Worm (Caenorhabditis elegans): ENCODE measurements around the gene srx-31.

srx-31 gene

ce11 chrV:801555-802060 is 21.2 kb downstream of the srx-31 start:
- TF ChIP-seq ceh-90 (tag; optimal IDR thresholded peaks at IDR 0.05), result no peak
- TF ChIP-seq efl-1 (optimal IDR thresholded peaks at IDR 0.05), result no peak
- TF ChIP-seq efl-1 (GFP tag; optimal IDR thresholded peaks at IDR 0.05 in 1 of 2), result peak in 1 of 2 experiments; percentile 68
- peak; percentile 36 for TF ChIP-seq rnt-1 (tag; optimal IDR thresholded peaks at IDR 0.05)
- TF ChIP-seq elt-2 (tag; optimal IDR thresholded peaks at IDR 0.05), result no peak
- peak; percentile 74 for TF ChIP-seq lin-14 (GFP tag; optimal IDR thresholded peaks at IDR 0.05)
- TF ChIP-seq nhr-85 (tag), result peak; percentile 89

- TF ChIP-seq sup-37 (GFP tag; optimal IDR thresholded peaks at IDR 0.05) (no peak), nhr-85 (tag) (peak; percentile 51), pqm-1 (tag; optimal IDR thresholded peaks at IDR 0.05) (no peak), ama-1 (optimal IDR thresholded peaks at IDR 0.05) (no peak), lin-14 (GFP tag; optimal IDR thresholded peaks at IDR 0.05) (peak; percentile 53)
Observed at ce11 chrV:800271-800670, 22.6 kb downstream of the srx-31 start.

ce11 chrV:797241-797640 is 25.6 kb downstream of the srx-31 start:
- TF ChIP-seq ets-5 (GFP tag; IDR thresholded peaks at IDR 0.05) (no peak), C34B4.2 (tag; optimal IDR thresholded peaks at IDR 0.05) (no peak), aly-2 (tag; optimal IDR thresholded peaks at IDR 0.05) (no peak), aha-1 (tag; optimal IDR thresholded peaks at IDR 0.05) (no peak)

ce11 chrV:794092-794491 is 28.7 kb downstream of the srx-31 start:
- TF ChIP-seq nhr-84 (tag; optimal IDR thresholded peaks at IDR 0.05) (no peak), fos-1 (tag; optimal IDR thresholded peaks at IDR 0.05) (no peak), vab-15 (tag; optimal IDR thresholded peaks at IDR 0.05) (no peak), ceh-63 (GFP tag; optimal IDR thresholded peaks at IDR 0.05) (no peak), nhr-28 (tag; optimal IDR thresholded peaks at IDR 0.05) (no peak), nhr-71 (tag; optimal IDR thresholded peaks at IDR 0.05) (no peak), elt-2 (tag; optimal IDR thresholded peaks at IDR 0.05) (no peak), aly-2 (tag; optimal IDR thresholded peaks at IDR 0.05) (no peak), C34B4.2 (tag; optimal IDR thresholded peaks at IDR 0.05) (no peak), ceh-82 (tag; optimal IDR thresholded peaks at IDR 0.05) (no peak), skn-1 (tag; optimal IDR thresholded peaks at IDR 0.05) (no peak), lin-14 (GFP tag; optimal IDR thresholded peaks at IDR 0.05) (no peak), unc-86 (tag; optimal IDR thresholded peaks at IDR 0.05) (no peak), irx-1 (tag; optimal IDR thresholded peaks at IDR 0.05) (no peak), hlh-17 (GFP tag; optimal IDR thresholded peaks at IDR 0.05; ENCODE audit: borderline replicate concordance) (no peak), lin-35 (GFP tag; optimal IDR thresholded peaks at IDR 0.05) (no peak), xbp-1 (tag; optimal IDR thresholded peaks at IDR 0.05) (no peak), pag-3 (tag; optimal IDR thresholded peaks at IDR 0.05; ENCODE audit: borderline replicate concordance, insufficient read depth) (no peak), unc-62 (GFP tag; optimal IDR thresholded peaks at IDR 0.05) (no peak), F16B12.6 (tag; optimal IDR thresholded peaks at IDR 0.05) (no peak)

- TF ChIP-seq zip-4 (GFP tag; optimal IDR thresholded peaks at IDR 0.05) (no peak), dsc-1 (tag; optimal IDR thresholded peaks at IDR 0.05) (peak; percentile 40)
Observed at ce11 chrV:782432-782831, 40.4 kb downstream of the srx-31 start, which contains the start of gene srab-16. Gene srab-16, plus strand, starts transcription at chrV:782732.

ce11 chrV:779999-780398 is 42.8 kb downstream of the srx-31 start, which contains the start of gene srbc-60:
Gene srbc-60, plus strand, starts transcription at chrV:780299.
- no peak for TF ChIP-seq rnt-1 (tag; optimal IDR thresholded peaks at IDR 0.05)
- peak; percentile 18 for TF ChIP-seq fkh-8 (tag; optimal IDR thresholded peaks at IDR 0.05)

Measured in whole organism, L1 larva.